Worm (Caenorhabditis elegans) whole organism, L2 larva: ENCODE data around the gene F55C12.4.

ENCODE experiments used
- R02D3.7 ChIP-seq: fragments of 150-350 bp; optimal IDR thresholded peaks from 2 replicates; lab custom pipeline; 2014; ENCODE audit warnings: missing biosample characterization, missing genetic modification characterization
- crh-2 ChIP-seq: sonication (generic microtip); optimal IDR thresholded peaks from 2 replicates; lab custom pipeline; 2017; ENCODE audit warnings: missing biosample characterization, missing genetic modification characterization
- lin-13 ChIP-seq: fragments of 150-350 bp; optimal IDR thresholded peaks from 2 replicates; lab custom pipeline; 2014; ENCODE audit warnings: missing biosample characterization, missing genetic modification reagents, missing genetic modification characterization
- mdl-1 ChIP-seq, 2 experiments: fragments of 150-350 bp in 1 of 2; sonication (generic microtip) in 1 of 2; optimal IDR thresholded peaks; 2 replicates each; lab custom pipeline; 2017; ENCODE audit warnings: missing biosample characterization in 2 of 2, missing genetic modification characterization in 2 of 2
- nhr-237 ChIP-seq: fragments of 150-350 bp; optimal IDR thresholded peaks from 2 replicates; lab custom pipeline; 2014; ENCODE audit warnings: missing biosample characterization, missing genetic modification characterization
- nhr-25 ChIP-seq: fragments of 150-350 bp; sonication (generic microtip); optimal IDR thresholded peaks from 3 replicates; lab custom pipeline; 2014; ENCODE audit warnings: missing biosample characterization, missing genetic modification characterization
- peb-1 ChIP-seq: fragments of 150-350 bp; optimal IDR thresholded peaks from 2 replicates; lab custom pipeline; 2014; ENCODE audit warnings: missing biosample characterization, missing genetic modification characterization
- snpc-4 ChIP-seq: fragments of 150-350 bp; optimal IDR thresholded peaks from 2 replicates; lab custom pipeline; 2014; ENCODE audit warnings: missing biosample characterization, missing genetic modification characterization
- unc-39 ChIP-seq: fragments of 150-350 bp; optimal IDR thresholded peaks from 2 replicates; lab custom pipeline; 2014; ENCODE audit warnings: missing biosample characterization, missing genetic modification characterization
- zag-1 ChIP-seq: fragments of 150-350 bp; optimal IDR thresholded peaks from 2 replicates; lab custom pipeline; 2014; ENCODE audit warnings: missing biosample characterization, missing genetic modification characterization

ce11 chrII:5904252-5904651 is 46.0 kb upstream of the F55C12.4 start, which contains the start of gene tsp-18:
- no peak for TF ChIP-seq lin-13 (GFP tag; lab: Kevin White, UChicago)
- TF ChIP-seq nhr-237 (tag; lab: Kevin White, UChicago) = no peak
- TF ChIP-seq crh-2 = no peak
- no peak for TF ChIP-seq unc-39 (tag; lab: Kevin White, UChicago)
- TF ChIP-seq zag-1 (tag; lab: Kevin White, UChicago) = no peak
- no peak for TF ChIP-seq mdl-1 (tag; optimal IDR thresholded peaks at IDR 0.05; lab: Kevin White, UChicago)
- no peak for TF ChIP-seq R02D3.7 (tag; lab: Kevin White, UChicago)
- TF ChIP-seq peb-1 (tag; lab: Kevin White, UChicago) = no peak
- no peak for TF ChIP-seq nhr-25 (tag; lab: Kevin White, UChicago)
- TF ChIP-seq snpc-4 = no peak
